Fruit fly (Drosophila melanogaster): ENCODE results near the gene Tap42.

Gene Tap42

dm6 chr2L:13398614-13399161 is 31.3 kb downstream of the Tap42 start, which contains the start of the genes CG10859 and CG7110 (continued):
- TF ChIP-seq Ada2b (GFP tag; IDR thresholded peaks at IDR 0.05) (no peak), hkb (optimal IDR thresholded peaks at IDR 0.05) (no peak), hkb (GFP tag; IDR thresholded peaks at IDR 0.05) (peak; percentile 53), CG14441 (GFP tag; IDR thresholded peaks at IDR 0.05) (no peak), CG13624 (GFP tag; optimal IDR thresholded peaks at IDR 0.05) (peak; percentile 7), phol (tag; optimal IDR thresholded peaks at IDR 0.05) (peak; percentile 69), hbn (GFP tag; IDR thresholded peaks at IDR 0.05; ENCODE audit: partially characterized antibody) (no peak), Eip74EF (GFP tag; optimal IDR thresholded peaks at IDR 0.05) (peak in 1 of 2 experiments; percentile 55), abd-A (tag; optimal IDR thresholded peaks at IDR 0.05) (no peak), Vsx1 (GFP tag; optimal IDR thresholded peaks at IDR 0.05) (peak; percentile 50), unpg (GFP tag; optimal IDR thresholded peaks at IDR 0.05) (peak; percentile 59), CG30020 (tag; optimal IDR thresholded peaks at IDR 0.05) (peak; percentile 33), CG14050 (GFP tag; IDR thresholded peaks at IDR 0.05) (peak; percentile 14; the same call in 1 of the 3 replicates), YL-1 (GFP tag; optimal IDR thresholded peaks at IDR 0.05) (peak; percentile 78), CG2889 (GFP tag; IDR thresholded peaks at IDR 0.05) (no peak), trem (tag; optimal IDR thresholded peaks at IDR 0.05) (peak; percentile 56), CG31441 (GFP tag; IDR thresholded peaks at IDR 0.05) (peak; percentile 55; the same call in 1 of the 2 replicates), HmgZ (tag; optimal IDR thresholded peaks at IDR 0.05) (peak; percentile 46), CG12104 (GFP tag; optimal IDR thresholded peaks at IDR 0.05) (peak; percentile 41), dmrt11E (tag; optimal IDR thresholded peaks at IDR 0.05) (peak; percentile 31), az2 (GFP tag; optimal IDR thresholded peaks at IDR 0.05) (no peak), ERR (GFP tag; optimal IDR thresholded peaks at IDR 0.05) (no peak), her (GFP tag; optimal IDR thresholded peaks at IDR 0.05) (no peak), CG15011 (GFP tag; optimal IDR thresholded peaks at IDR 0.05) (peak; percentile 2), ci (GFP tag; IDR thresholded peaks at IDR 0.05) (peak; percentile 88), CG13775 (GFP tag; optimal IDR thresholded peaks at IDR 0.05) (peak; percentile 66), knrl (GFP tag; IDR thresholded peaks at IDR 0.05; ENCODE audit: partially characterized antibody) (no peak), CG34422 (GFP tag; IDR thresholded peaks at IDR 0.05) (peak; percentile 27; the same call in 1 of the 3 replicates), CG15601 (tag; optimal IDR thresholded peaks at IDR 0.05) (peak; percentile 33), Usf (GFP tag; optimal IDR thresholded peaks at IDR 0.05) (no peak)

- no peak for TF ChIP-seq rib (GFP tag; IDR thresholded peaks at IDR 0.05)
- no peak for TF ChIP-seq gsb (GFP tag; IDR thresholded peaks at IDR 0.05)
- no peak for TF ChIP-seq NC2β (GFP tag; optimal IDR thresholded peaks at IDR 0.05)
- no peak for TF ChIP-seq Doc3 (GFP tag; IDR thresholded peaks at IDR 0.05; ENCODE audit: partially characterized antibody)
- peak in 1 of 2 experiments; percentile 11 for TF ChIP-seq Hr51 (GFP tag; optimal IDR thresholded peaks at IDR 0.05)
- TF ChIP-seq Bgb (GFP tag; IDR thresholded peaks at IDR 0.05; ENCODE audit: partially characterized antibody): no peak
- TF ChIP-seq otp (GFP tag; IDR thresholded peaks at IDR 0.05): no peak
- no peak for TF ChIP-seq usp (GFP tag; optimal IDR thresholded peaks at IDR 0.05)
- TF ChIP-seq CG17912 (GFP tag; optimal IDR thresholded peaks at IDR 0.05): no peak
- TF ChIP-seq CG17612 (GFP tag; IDR thresholded peaks at IDR 0.05): no peak
- peak; percentile 11 for TF ChIP-seq CG3281 (GFP tag; optimal IDR thresholded peaks at IDR 0.05)
- TF ChIP-seq CG12391 (tag; optimal IDR thresholded peaks at IDR 0.05): peak; percentile 2
- TF ChIP-seq CG5245 (GFP tag; optimal IDR thresholded peaks at IDR 0.05): no peak
- no peak for TF ChIP-seq crp (GFP tag; optimal IDR thresholded peaks at IDR 0.05)
- TF ChIP-seq ap (GFP tag; IDR thresholded peaks at IDR 0.05): no peak
- peak; percentile 18 for TF ChIP-seq CG15269 (tag; optimal IDR thresholded peaks at IDR 0.05)
- TF ChIP-seq Doc2 (GFP tag; IDR thresholded peaks at IDR 0.05): no peak
- TF ChIP-seq Ets65A (GFP tag): no peak
- TF ChIP-seq CG2678 (tag; optimal IDR thresholded peaks at IDR 0.05): peak; percentile 22
- TF ChIP-seq Dek (tag; optimal IDR thresholded peaks at IDR 0.05): no peak
- TF ChIP-seq CG30403 (GFP tag; optimal IDR thresholded peaks at IDR 0.05): peak; percentile 7
- no peak for TF ChIP-seq disco-r (GFP tag; optimal IDR thresholded peaks at IDR 0.05)
Measured at dm6 chr2L:13399565-13399964, 32.1 kb downstream of the Tap42 start.
